Fruit fly (Drosophila melanogaster): ENCODE measurements around the gene CG9630.

CG9630 gene

DNA sequence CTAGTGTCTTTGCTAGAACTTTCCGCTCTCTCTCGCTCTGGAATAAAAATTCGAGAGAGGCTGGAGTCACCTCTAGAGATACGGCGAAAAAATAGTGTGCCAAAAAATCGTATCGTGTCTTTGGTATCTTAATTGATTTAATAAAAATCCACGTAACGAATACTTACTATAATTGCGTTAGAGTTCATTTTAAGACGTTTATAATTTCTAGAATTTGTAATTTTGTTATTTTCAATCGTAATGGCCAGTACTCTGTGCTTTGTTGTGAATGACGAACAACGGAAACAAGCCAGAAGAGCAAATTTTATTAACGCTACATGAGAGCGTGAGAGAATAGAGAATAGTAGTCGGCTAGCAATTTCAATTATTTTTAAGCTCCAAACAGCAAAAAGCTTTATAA, 8.1 kb downstream of the CG9630 start:
- TF ChIP-seq pad (GFP tag; optimal IDR thresholded peaks at IDR 0.05) (no peak), CG5204 (GFP tag; optimal IDR thresholded peaks at IDR 0.05) (no peak), CG11617 (GFP tag; optimal IDR thresholded peaks at IDR 0.05) (no peak), CG33017 (tag; optimal IDR thresholded peaks at IDR 0.05) (peak; percentile 4), kay (GFP tag; ENCODE audit: borderline replicate concordance) (peak; percentile 92), ovo (GFP tag; optimal IDR thresholded peaks at IDR 0.05) (peak; percentile 8), toe (GFP tag; optimal IDR thresholded peaks at IDR 0.05) (no peak), CG1620 (GFP tag; optimal IDR thresholded peaks at IDR 0.05) (no peak)

DNA sequence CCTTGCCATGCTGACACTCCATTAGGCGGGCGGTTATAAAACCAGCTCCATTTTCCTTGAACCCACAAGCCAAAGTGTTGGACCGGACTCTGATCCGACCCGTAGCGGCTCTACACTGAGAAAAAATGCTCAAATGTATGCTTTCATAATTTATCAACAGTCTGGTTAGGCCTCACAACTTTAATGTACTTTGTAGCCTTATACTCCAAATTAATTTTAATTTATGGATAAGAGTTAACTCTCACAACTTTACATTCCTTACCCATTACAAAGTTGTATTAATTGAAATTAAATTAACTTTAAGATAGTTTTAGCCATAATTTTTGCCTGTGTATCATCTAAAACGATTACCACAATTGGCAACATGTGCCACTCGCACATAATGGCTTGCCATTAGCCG, 13.7 kb downstream of the CG9630 start:
- no peak for TF ChIP-seq bab1 (GFP tag; optimal IDR thresholded peaks at IDR 0.05)
- TF ChIP-seq kay (GFP tag; ENCODE audit: borderline replicate concordance), result no peak
- TF ChIP-seq CG33017 (tag; optimal IDR thresholded peaks at IDR 0.05), result no peak
- no peak for TF ChIP-seq tj (GFP tag; optimal IDR thresholded peaks at IDR 0.05)
- TF ChIP-seq toe (GFP tag; optimal IDR thresholded peaks at IDR 0.05), result no peak
- TF ChIP-seq Clk (GFP tag; optimal IDR thresholded peaks at IDR 0.05), result no peak
- TF ChIP-seq Crg-1 (GFP tag; optimal IDR thresholded peaks at IDR 0.05), result no peak
- no peak for TF ChIP-seq CG14711 (tag; optimal IDR thresholded peaks at IDR 0.05)
- TF ChIP-seq cnc (optimal IDR thresholded peaks at IDR 0.05), result no peak
- no peak for TF ChIP-seq pad (GFP tag; optimal IDR thresholded peaks at IDR 0.05)
- TF ChIP-seq Mnt (GFP tag; optimal IDR thresholded peaks at IDR 0.05), result no peak

DNA sequence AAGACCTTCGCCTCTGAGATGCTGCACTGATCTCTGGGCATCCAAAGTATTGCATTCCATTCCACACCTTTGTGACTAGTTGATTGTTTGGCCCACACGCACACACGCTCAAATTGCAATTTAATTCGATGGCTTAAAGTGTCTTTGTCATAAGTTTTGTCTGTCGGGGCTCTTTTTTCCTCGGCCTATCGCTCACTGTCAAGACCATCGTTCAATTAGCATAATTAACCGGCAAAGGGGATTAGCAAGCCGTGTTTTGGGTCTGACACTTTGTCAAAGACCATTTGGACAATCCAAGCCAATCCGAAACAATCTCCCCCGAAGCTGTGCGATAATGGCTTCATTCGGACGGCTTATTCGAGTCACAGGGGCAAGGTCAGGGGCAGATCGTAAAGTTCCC, 15.3 kb downstream of the CG9630 start:
- TF ChIP-seq CG12768 (GFP tag; optimal IDR thresholded peaks at IDR 0.05) (no peak), Mnt (GFP tag; optimal IDR thresholded peaks at IDR 0.05) (no peak)

DNA sequence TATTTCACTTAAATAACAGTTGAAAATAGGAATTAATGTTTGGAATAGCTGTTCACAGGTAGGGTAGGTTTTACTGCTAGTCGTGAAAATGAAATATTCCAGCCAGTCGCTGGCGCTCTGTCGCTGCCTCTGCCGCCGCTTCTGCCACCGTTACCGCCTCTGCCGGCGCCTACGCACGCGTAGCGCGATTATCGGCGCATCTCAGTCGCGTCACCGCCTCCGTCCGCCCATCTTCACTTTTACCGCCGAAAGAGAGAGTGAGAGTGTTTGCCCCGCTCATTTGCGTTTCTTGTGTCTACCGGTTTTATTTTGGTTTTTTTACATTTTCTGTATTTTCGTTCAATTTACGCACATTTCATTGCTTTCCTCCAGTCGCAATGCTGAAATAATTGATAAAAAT, 18.2 kb downstream of the CG9630 start:
- TF ChIP-seq CG7045 (GFP tag; optimal IDR thresholded peaks at IDR 0.05), result no peak
- TF ChIP-seq CG11617 (GFP tag; optimal IDR thresholded peaks at IDR 0.05), result no peak
- TF ChIP-seq ovo (GFP tag; optimal IDR thresholded peaks at IDR 0.05), result no peak
- TF ChIP-seq Clk (GFP tag; optimal IDR thresholded peaks at IDR 0.05), result no peak
- TF ChIP-seq Mnt (GFP tag; optimal IDR thresholded peaks at IDR 0.05), result no peak
- no peak for TF ChIP-seq cic (GFP tag; optimal IDR thresholded peaks at IDR 0.05)
- no peak for TF ChIP-seq CG12768 (GFP tag; optimal IDR thresholded peaks at IDR 0.05)
- TF ChIP-seq bab1 (GFP tag; optimal IDR thresholded peaks at IDR 0.05), result no peak
- no peak for TF ChIP-seq CG14711 (tag; optimal IDR thresholded peaks at IDR 0.05)
- no peak for TF ChIP-seq CG1620 (GFP tag; optimal IDR thresholded peaks at IDR 0.05)
- no peak for TF ChIP-seq CG33017 (tag; optimal IDR thresholded peaks at IDR 0.05)

DNA sequence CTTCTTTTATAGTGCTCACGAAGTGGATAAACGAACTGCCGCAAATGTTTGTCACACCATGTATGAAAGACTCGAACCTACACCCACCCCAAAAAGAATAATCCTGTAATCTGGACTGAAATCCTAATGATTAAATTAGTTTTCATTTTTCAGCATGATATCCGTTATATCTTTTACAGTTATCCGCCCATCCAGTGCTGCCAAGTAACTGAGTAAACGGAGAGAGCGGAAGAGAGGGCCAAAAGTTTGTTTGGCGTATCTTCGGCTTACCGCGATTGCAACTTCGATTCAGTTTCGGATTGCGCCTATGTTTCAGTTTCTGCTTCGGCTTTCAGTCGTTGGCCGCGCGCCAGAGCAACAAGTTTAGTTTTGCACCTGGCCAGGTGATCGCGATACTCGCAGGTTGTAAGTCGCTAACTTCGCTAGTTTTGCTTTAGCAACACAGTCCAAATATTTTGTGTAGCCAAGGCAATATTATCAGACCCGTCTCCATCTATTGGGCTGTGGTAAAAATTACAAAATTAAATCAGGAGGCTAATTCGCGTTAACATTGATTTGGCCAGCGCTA, 19.4 kb downstream of the CG9630 start, which contains the start of gene mtg:
Gene mtg (plus strand): TSS at position 332 of the 568 bp plus-strand sequence.
- TF ChIP-seq CG7045 (GFP tag; optimal IDR thresholded peaks at IDR 0.05) (no peak), bab1 (GFP tag; optimal IDR thresholded peaks at IDR 0.05) (no peak), toe (GFP tag; optimal IDR thresholded peaks at IDR 0.05) (no peak), CG33017 (tag; optimal IDR thresholded peaks at IDR 0.05) (no peak), Hr96 (GFP tag; optimal IDR thresholded peaks at IDR 0.05) (no peak), CG11617 (GFP tag; optimal IDR thresholded peaks at IDR 0.05) (no peak)

DNA sequence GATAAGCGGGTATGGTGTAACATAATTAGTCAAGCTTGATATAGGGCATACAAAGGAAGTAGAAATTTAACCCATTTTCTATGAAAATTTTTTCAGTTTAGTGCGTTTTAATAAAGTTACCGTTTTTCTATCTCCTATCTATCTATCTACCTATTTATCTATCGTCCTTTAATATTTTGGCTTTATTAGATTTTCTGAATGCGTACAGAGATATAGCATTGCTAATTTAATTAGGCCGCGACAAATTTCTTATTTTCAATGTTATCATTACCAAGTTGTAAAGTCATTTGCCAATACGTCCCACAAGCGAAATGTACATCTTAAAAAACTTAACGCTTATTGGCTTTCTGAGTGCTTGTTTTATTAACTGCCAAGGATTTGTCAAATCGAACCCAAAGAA, 21.6 kb downstream of the CG9630 start, which contains the start of gene CG15864:
Gene CG15864 (plus strand): TSS at position 301 of the 400 bp plus-strand sequence.
- TF ChIP-seq CG14711 (tag; optimal IDR thresholded peaks at IDR 0.05), result no peak
- no peak for TF ChIP-seq toe (GFP tag; optimal IDR thresholded peaks at IDR 0.05)

DNA sequence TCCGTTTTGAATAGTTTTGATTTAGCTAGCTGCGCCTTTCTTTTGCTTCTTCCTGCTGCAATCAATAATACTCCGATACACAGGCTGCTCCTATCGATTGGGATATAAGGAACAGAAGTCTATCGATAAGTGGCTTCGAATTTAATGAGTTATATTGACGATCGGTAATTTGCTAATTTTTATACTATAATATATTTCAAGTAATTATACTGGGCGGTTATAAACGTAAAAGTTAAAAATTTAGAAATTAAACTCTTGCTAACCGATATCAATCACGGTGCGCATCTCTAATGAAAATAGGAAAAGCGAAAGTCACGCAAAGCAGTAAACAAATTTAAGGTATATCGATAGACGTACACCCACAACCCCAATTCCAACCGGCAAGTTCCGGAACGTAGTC, 26.0 kb downstream of the CG9630 start, which contains the start of the genes CG9636, CG18749 and CG33722:
Gene CG9636 (minus strand): TSS at position 73 of the 400 bp plus-strand sequence.
Gene CG18749 (plus strand): TSS at position 336 of the 400 bp plus-strand sequence.
Gene CG33722 (plus strand): TSS at position 336 of the 400 bp plus-strand sequence.
- peak; percentile 75 for TF ChIP-seq Mnt (GFP tag; optimal IDR thresholded peaks at IDR 0.05)
- peak; percentile 62 for TF ChIP-seq CG1620 (GFP tag; optimal IDR thresholded peaks at IDR 0.05)
- peak; percentile 62 for TF ChIP-seq CG7101 (tag; optimal IDR thresholded peaks at IDR 0.05)
- TF ChIP-seq bab1 (GFP tag; optimal IDR thresholded peaks at IDR 0.05), result peak; percentile 78
- TF ChIP-seq CG7045 (GFP tag; optimal IDR thresholded peaks at IDR 0.05), result peak; percentile 39
- peak; percentile 5 for TF ChIP-seq ovo (GFP tag; optimal IDR thresholded peaks at IDR 0.05)
- TF ChIP-seq Clk (GFP tag; optimal IDR thresholded peaks at IDR 0.05), result peak; percentile 38
- TF ChIP-seq pad (GFP tag; optimal IDR thresholded peaks at IDR 0.05), result peak; percentile 37
- peak; percentile 31 for TF ChIP-seq cic (GFP tag; optimal IDR thresholded peaks at IDR 0.05)
- peak; percentile 90 to 95 for TF ChIP-seq cnc (optimal IDR thresholded peaks at IDR 0.05)
- peak; percentile 57 for TF ChIP-seq CG33017 (tag; optimal IDR thresholded peaks at IDR 0.05)
- peak; percentile 53 for TF ChIP-seq Crg-1 (GFP tag; optimal IDR thresholded peaks at IDR 0.05)
- TF ChIP-seq kay (GFP tag; ENCODE audit: borderline replicate concordance), result peak; percentile 96
- TF ChIP-seq Hr96 (GFP tag; optimal IDR thresholded peaks at IDR 0.05), result peak; percentile 70
- peak; percentile 53 for TF ChIP-seq tj (GFP tag; optimal IDR thresholded peaks at IDR 0.05)
- TF ChIP-seq toe (GFP tag; optimal IDR thresholded peaks at IDR 0.05), result peak; percentile 83
- peak; percentile 21 for TF ChIP-seq CG12768 (GFP tag; optimal IDR thresholded peaks at IDR 0.05)
- peak; percentile 59 for TF ChIP-seq CG5204 (GFP tag; optimal IDR thresholded peaks at IDR 0.05)
- peak; percentile 78 for TF ChIP-seq CG14711 (tag; optimal IDR thresholded peaks at IDR 0.05)
- TF ChIP-seq CG11617 (GFP tag; optimal IDR thresholded peaks at IDR 0.05), result peak; percentile 75

Measured in whole organism, adult.